Fruit fly (Drosophila melanogaster): ENCODE results near the gene MED24.
A peak's percentile ranks its signal among the peaks of the same experiment; 100 is the strongest.

Gene MED24

dm6 chr3L:8191042-8191613, at the start of gene MED24:
Gene MED24 (plus strand): TSS chr3L:8191270.
- TF ChIP-seq ro (GFP tag; IDR thresholded peaks at IDR 0.05) (no peak), exex (tag; optimal IDR thresholded peaks at IDR 0.05) (no peak), sc (optimal IDR thresholded peaks at IDR 0.05) (no peak), sc (GFP tag; optimal IDR thresholded peaks at IDR 0.05) (no peak), E2f2 (GFP tag; IDR thresholded peaks at IDR 0.05) (peak; percentile 84), CG13123 (GFP tag; optimal IDR thresholded peaks at IDR 0.05) (no peak), CG6854 (GFP tag; optimal IDR thresholded peaks at IDR 0.05) (no peak), Asciz (GFP tag; optimal IDR thresholded peaks at IDR 0.05) (no peak), CG17802 (tag; optimal IDR thresholded peaks at IDR 0.05) (no peak), Eip74EF (GFP tag; optimal IDR thresholded peaks at IDR 0.05) (no peak), phol (tag; optimal IDR thresholded peaks at IDR 0.05) (peak; percentile 27), HLH3B (GFP tag; IDR thresholded peaks at IDR 0.05) (no peak), Lhr (GFP tag; optimal IDR thresholded peaks at IDR 0.05) (no peak), BEAF-32 (GFP tag; optimal IDR thresholded peaks at IDR 0.05) (peak; percentile 17), grau (tag; optimal IDR thresholded peaks at IDR 0.05) (peak; percentile 9), CG15514 (GFP tag; optimal IDR thresholded peaks at IDR 0.05) (peak; percentile 54), Bgb (GFP tag; IDR thresholded peaks at IDR 0.05; ENCODE audit: partially characterized antibody) (peak; percentile 12; the same call in 1 of the 2 replicates), CG11085 (GFP tag; IDR thresholded peaks at IDR 0.05) (no peak), org-1 (GFP tag; optimal IDR thresholded peaks at IDR 0.05) (no peak), gfzf (GFP tag; optimal IDR thresholded peaks at IDR 0.05) (peak; percentile 71), CG32767 (GFP tag; IDR thresholded peaks at IDR 0.05) (no peak), fru (optimal IDR thresholded peaks at IDR 0.05) (no peak), Dp (GFP tag; optimal IDR thresholded peaks at IDR 0.05) (peak; percentile 75), bigmax (GFP tag; optimal IDR thresholded peaks at IDR 0.05) (no peak), B-H2 (GFP tag; optimal IDR thresholded peaks at IDR 0.05) (peak; percentile 16), MBD-R2 (GFP tag; IDR thresholded peaks at IDR 0.05) (peak; percentile 70), CG4424 (GFP tag; optimal IDR thresholded peaks at IDR 0.05) (no peak), kay (GFP tag; optimal IDR thresholded peaks at IDR 0.05) (no peak), CG18011 (GFP tag; optimal IDR thresholded peaks at IDR 0.05) (no peak), Atf-2 (GFP tag; optimal IDR thresholded peaks at IDR 0.05) (no peak), gt (GFP tag; IDR thresholded peaks at IDR 0.05) (no peak), CG16779 (GFP tag; IDR thresholded peaks at IDR 0.05) (no peak), vfl (GFP tag; optimal IDR thresholded peaks at IDR 0.05) (no peak), CG6813 (GFP tag; optimal IDR thresholded peaks at IDR 0.05) (no peak), Hr3 (GFP tag; optimal IDR thresholded peaks at IDR 0.05) (no peak), CG4617 (GFP tag; optimal IDR thresholded peaks at IDR 0.05; ENCODE audit: borderline replicate concordance) (peak; percentile 82), ranshi (GFP tag; IDR thresholded peaks at IDR 0.05) (no peak), lbe (GFP tag; optimal IDR thresholded peaks at IDR 0.05) (peak; percentile 15), CG10267 (tag; optimal IDR thresholded peaks at IDR 0.05) (peak; percentile 95), CG10274 (GFP tag; optimal IDR thresholded peaks at IDR 0.05) (no peak), Oli (tag; optimal IDR thresholded peaks at IDR 0.05) (no peak), Drgx (GFP tag; IDR thresholded peaks at IDR 0.05) (no peak), sens-2 (GFP tag; IDR thresholded peaks at IDR 0.05) (no peak), CG34224 (GFP tag; IDR thresholded peaks at IDR 0.05; ENCODE audit: partially characterized antibody) (peak; percentile 22; the same call in 1 of the 3 replicates), CG4282 (GFP tag; optimal IDR thresholded peaks at IDR 0.05) (no peak), YL-1 (GFP tag; optimal IDR thresholded peaks at IDR 0.05) (peak; percentile 22), nom (GFP tag; optimal IDR thresholded peaks at IDR 0.05) (no peak), CG2875 (GFP tag; optimal IDR thresholded peaks at IDR 0.05) (no peak), CG9797 (GFP tag; optimal IDR thresholded peaks at IDR 0.05) (peak; percentile 42), Ravus (GFP tag; IDR thresholded peaks at IDR 0.05) (no peak)

Measured in whole organism, embryonic.